Worm (Caenorhabditis elegans): ENCODE data around the gene Y70C5B.2.
A peak's percentile ranks its signal among the peaks of the same experiment; 100 is the strongest.

Gene Y70C5B.2

ce11 chrV:16648317-16649018 is 12.2 kb downstream of the Y70C5B.2 start, which contains the start of gene W06G6.20 (continued):
- peak; percentile 75 for TF ChIP-seq B0261.1 (tag; optimal IDR thresholded peaks at IDR 0.05)
- TF ChIP-seq ztf-18 (tag; optimal IDR thresholded peaks at IDR 0.05) = peak; percentile 37
- peak; percentile 70 for TF ChIP-seq F23B12.7 (tag; optimal IDR thresholded peaks at IDR 0.05; ENCODE audit: insufficient read depth)
- TF ChIP-seq ztf-25 (GFP tag; IDR thresholded peaks at IDR 0.05) = peak; percentile 61; the same call in 1 of the 2 replicates
- no peak for TF ChIP-seq nhr-27 (tag; optimal IDR thresholded peaks at IDR 0.05)
- no peak for TF ChIP-seq dpl-1 (GFP tag; optimal IDR thresholded peaks at IDR 0.05)
- TF ChIP-seq aptf-3 (GFP tag; IDR thresholded peaks at IDR 0.05) = no peak
- TF ChIP-seq sptf-2 (GFP tag; optimal IDR thresholded peaks at IDR 0.05) = no peak
- TF ChIP-seq F57C9.4 (tag; optimal IDR thresholded peaks at IDR 0.05) = no peak
- no peak for TF ChIP-seq akir-1 (GFP tag; optimal IDR thresholded peaks at IDR 0.05)
- TF ChIP-seq snpc-3.4 (tag; optimal IDR thresholded peaks at IDR 0.05) = peak; percentile 59
- no peak for TF ChIP-seq athp-1 (tag; optimal IDR thresholded peaks at IDR 0.05)
- TF ChIP-seq atf-7 (tag; optimal IDR thresholded peaks at IDR 0.05) = no peak
- peak; percentile 50; the same call in 1 of the 2 replicates for TF ChIP-seq hmg-1.2 (GFP tag; IDR thresholded peaks at IDR 0.05)
- no peak for TF ChIP-seq fkh-3 (tag; optimal IDR thresholded peaks at IDR 0.05)
- TF ChIP-seq ceh-91 (GFP tag; IDR thresholded peaks at IDR 0.05) = no peak
- TF ChIP-seq sdz-38 (tag; optimal IDR thresholded peaks at IDR 0.05) = no peak
- no peak for TF ChIP-seq lir-1 (GFP tag; conservative IDR thresholded peaks at IDR 0.05)
- no peak for TF ChIP-seq dpff-1 (tag; optimal IDR thresholded peaks at IDR 0.05)
- TF ChIP-seq Y53F4B.3 (GFP tag; IDR thresholded peaks at IDR 0.05) = no peak
- peak; percentile 40 for TF ChIP-seq T07F8.4 (tag; optimal IDR thresholded peaks at IDR 0.05)
- TF ChIP-seq lin-54 (GFP tag; optimal IDR thresholded peaks at IDR 0.05) = peak; percentile 10
- TF ChIP-seq egrh-3 (GFP tag; IDR thresholded peaks at IDR 0.05) = no peak
- TF ChIP-seq F49E8.2 (tag; optimal IDR thresholded peaks at IDR 0.05; ENCODE audit: insufficient read depth) = no peak
- peak; percentile 75 for TF ChIP-seq snpc-1.1 (tag; optimal IDR thresholded peaks at IDR 0.05; ENCODE audit: insufficient read depth)
- peak; percentile 72 for TF ChIP-seq die-1 (tag; optimal IDR thresholded peaks at IDR 0.05)
- TF ChIP-seq rec-8 (tag; optimal IDR thresholded peaks at IDR 0.05) = peak in 1 of 2 experiments; percentile 11
- TF ChIP-seq him-1 (tag; optimal IDR thresholded peaks at IDR 0.05) = peak; percentile 74
- no peak for TF ChIP-seq hlh-12 (tag; optimal IDR thresholded peaks at IDR 0.05)
- peak; percentile 86 for TF ChIP-seq lin-26 (GFP tag; IDR thresholded peaks at IDR 0.05)
- TF ChIP-seq hsf-1 (GFP tag; IDR thresholded peaks at IDR 0.05) = peak; percentile 20; the same call in 1 of the 2 replicates
- peak; percentile 22 for TF ChIP-seq lsy-27 (tag; optimal IDR thresholded peaks at IDR 0.05; ENCODE audit: borderline replicate concordance, insufficient read depth)
- no peak for TF ChIP-seq cebp-1 (GFP tag; IDR thresholded peaks at IDR 0.05)
- TF ChIP-seq cebp-1 (tag; optimal IDR thresholded peaks at IDR 0.05) = peak; percentile 31
- TF ChIP-seq nhr-90 (tag; optimal IDR thresholded peaks at IDR 0.05) = peak; percentile 39
- peak; percentile 71 for TF ChIP-seq rpc-1 (optimal IDR thresholded peaks at IDR 0.05)
- TF ChIP-seq rpc-1 (tag; optimal IDR thresholded peaks at IDR 0.05) = peak; percentile 90
- TF ChIP-seq efl-1 (GFP tag; optimal IDR thresholded peaks at IDR 0.05) = no peak
- TF ChIP-seq aptf-2 (GFP tag; conservative IDR thresholded peaks at IDR 0.05) = no peak
- TF ChIP-seq lsl-1 (GFP tag; optimal IDR thresholded peaks at IDR 0.05) = no peak
- 0 out of 2 replicates have a peak, but pooled peaks have one; percentile 18 for TF ChIP-seq dox-1 (GFP tag; IDR thresholded peaks at IDR 0.05)
- no peak for TF ChIP-seq hlh-26 (GFP tag; conservative IDR thresholded peaks at IDR 0.05)
- TF ChIP-seq tbx-9 (tag; optimal IDR thresholded peaks at IDR 0.05; ENCODE audit: borderline replicate concordance) = no peak
- TF ChIP-seq let-526 (GFP tag; IDR thresholded peaks at IDR 0.05) = no peak
- TF ChIP-seq let-607 (tag; optimal IDR thresholded peaks at IDR 0.05) = peak in 1 of 2 experiments; percentile 44
- TF ChIP-seq D2030.7 (GFP tag; IDR thresholded peaks at IDR 0.05) = 0 out of 2 replicates have a peak, but pooled peaks have one; percentile 22
- no peak for TF ChIP-seq B0035.1 (tag; optimal IDR thresholded peaks at IDR 0.05)

All from whole organism, young adult.